Worm (Caenorhabditis elegans) whole organism, mixed stage, embryonic: Measurements from ENCODE around the gene sru-38.

ENCODE experiments used
- blmp-1 ChIP-seq: fragments of 150-350 bp; optimal IDR thresholded peaks from 2 replicates; lab custom pipeline; 2014; ENCODE audit warnings: missing biosample characterization, missing genetic modification characterization
- drap-1 ChIP-seq: fragments of 200-800 bp; sonication (Bioruptor generic); optimal IDR thresholded peaks from 3 replicates; lab custom pipeline; 2018; ENCODE audit warnings: mild to moderate bottlenecking, missing genetic modification characterization, missing compliant biosample characterization
- ham-2 ChIP-seq: fragments of 200-800 bp; sonication (Bioruptor generic); optimal IDR thresholded peaks from 2 replicates; lab custom pipeline; 2018; ENCODE audit warnings: mild to moderate bottlenecking, missing genetic modification characterization, missing compliant biosample characterization
- lin-32 ChIP-seq: fragments of 200-800 bp; sonication (Bioruptor generic); optimal IDR thresholded peaks from 2 replicates; lab custom pipeline; 2018; ENCODE audit warnings: mild to moderate bottlenecking, missing genetic modification characterization, missing compliant biosample characterization
- lsy-2 ChIP-seq: fragments of 150-350 bp; optimal IDR thresholded peaks from 2 replicates; lab custom pipeline; 2014; ENCODE audit warnings: missing biosample characterization, missing genetic modification characterization
- mab-5 ChIP-seq: fragments of 150-350 bp; optimal IDR thresholded peaks from 2 replicates; lab custom pipeline; 2014; ENCODE audit warnings: missing biosample characterization, missing genetic modification characterization
- nhr-237 ChIP-seq: fragments of 150-350 bp; optimal IDR thresholded peaks from 2 replicates; lab custom pipeline; 2014; ENCODE audit warnings: missing biosample characterization, missing genetic modification characterization
- nhr-28 ChIP-seq: fragments of 150-350 bp; optimal IDR thresholded peaks from 2 replicates; lab custom pipeline; 2014; ENCODE audit warnings: missing biosample characterization, missing genetic modification characterization
- nhr-76 ChIP-seq: sonication (generic microtip); optimal IDR thresholded peaks from 2 replicates; lab custom pipeline; 2017; ENCODE audit warnings: missing biosample characterization, missing genetic modification characterization
- snpc-4 ChIP-seq: fragments of 150-350 bp; optimal IDR thresholded peaks from 2 replicates; lab custom pipeline; 2014; ENCODE audit warnings: missing biosample characterization, missing genetic modification characterization
- sptf-1 ChIP-seq: sonication (generic microtip); optimal IDR thresholded peaks from 2 replicates; lab custom pipeline; 2017; ENCODE audit warnings: mild to moderate bottlenecking, missing genetic modification characterization, moderate library complexity, missing compliant biosample characterization
- unc-39 ChIP-seq: fragments of 150-350 bp; optimal IDR thresholded peaks from 2 replicates; lab custom pipeline; 2014; ENCODE audit warnings: missing biosample characterization, missing genetic modification characterization
- unc-62 ChIP-seq: fragments of 150-350 bp; optimal IDR thresholded peaks from 2 replicates; lab custom pipeline; 2014; ENCODE audit warnings: missing biosample characterization, missing genetic modification reagents, missing genetic modification characterization

DNA sequence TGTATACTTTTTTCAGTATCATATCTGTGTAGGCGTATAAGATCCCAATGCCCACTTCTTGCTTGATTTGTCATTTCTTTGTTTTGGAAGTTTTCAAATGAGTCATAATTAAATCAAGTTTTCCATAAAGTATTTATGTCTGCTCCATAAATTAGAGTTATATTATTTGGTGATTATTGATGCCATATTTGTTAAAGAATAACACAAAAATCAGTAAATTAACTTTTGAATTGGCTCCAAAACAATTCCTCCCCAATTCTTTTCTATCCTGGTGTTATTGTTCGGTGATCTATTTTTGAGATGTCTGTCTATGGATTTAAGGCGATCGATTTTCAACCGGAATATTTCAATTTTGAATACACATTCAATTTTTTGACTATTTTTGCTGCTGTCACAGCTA, 30.7 kb downstream of the sru-38 start, which contains the start of gene sru-37:
- TF ChIP-seq snpc-4 (tag; lab: Kevin White, UChicago) (no peak), nhr-28 (tag; lab: Kevin White, UChicago) (no peak), nhr-237 (tag; lab: Kevin White, UChicago) (no peak), blmp-1 (tag; lab: Kevin White, UChicago) (no peak), drap-1 (GFP tag; lab: Kevin White, UChicago) (no peak), lin-32 (GFP tag; lab: Kevin White, UChicago) (no peak), nhr-76 (no peak), unc-39 (tag; lab: Kevin White, UChicago) (no peak), sptf-1 (no peak), mab-5 (tag; lab: Kevin White, UChicago) (no peak), lsy-2 (tag; lab: Kevin White, UChicago) (no peak), ham-2 (GFP tag; lab: Kevin White, UChicago) (no peak), unc-62 (GFP tag; lab: Kevin White, UChicago) (no peak)
